Worm (Caenorhabditis elegans) whole organism, late embryonic: Measurements from ENCODE around the gene Y32F6A.4.

Experiments used
- ama-1 ChIP-seq: fragments of 150-350 bp; optimal IDR thresholded peaks from 2 replicates; lab custom pipeline; 2014
- elt-4 ChIP-seq: sonication (generic microtip); optimal IDR thresholded peaks from 2 replicates; lab custom pipeline; 2016; ENCODE audit warnings: missing genetic modification characterization, missing compliant biosample characterization
- hlh-13 ChIP-seq: fragments of 200-800 bp; sonication (Bioruptor generic); optimal IDR thresholded peaks from 2 replicates; lab custom pipeline; 2018; ENCODE audit warnings: mild to moderate bottlenecking, missing genetic modification characterization, missing compliant biosample characterization
- hlh-30 ChIP-seq: sonication (generic microtip); optimal IDR thresholded peaks from 2 replicates; lab custom pipeline; 2017; ENCODE audit warnings: antibody characterized with exemption, missing genetic modification characterization, missing compliant biosample characterization; ENCODE audit not compliant: insufficient read depth
- hlh-6 ChIP-seq: sonication (generic microtip); optimal IDR thresholded peaks from 2 replicates; lab custom pipeline; 2016; ENCODE audit warnings: missing genotype, missing genetic modification characterization, missing compliant biosample characterization
- hlh-8 ChIP-seq: sonication (generic microtip); optimal IDR thresholded peaks from 2 replicates; lab custom pipeline; 2016; ENCODE audit warnings: missing genotype, missing genetic modification characterization, missing compliant biosample characterization
- lin-11 ChIP-seq: fragments of 200-800 bp; sonication (Bioruptor generic); optimal IDR thresholded peaks from 2 replicates; lab custom pipeline; 2018; ENCODE audit warnings: mild to moderate bottlenecking, missing genetic modification characterization, missing compliant biosample characterization
- pqm-1 ChIP-seq: sonication (generic microtip); optimal IDR thresholded peaks from 2 replicates; lab custom pipeline; 2016; ENCODE audit warnings: missing genetic modification characterization, missing compliant biosample characterization
- unc-42 ChIP-seq: sonication (generic microtip); optimal IDR thresholded peaks from 2 replicates; lab custom pipeline; 2016; ENCODE audit warnings: missing genotype, missing genetic modification characterization, missing compliant biosample characterization
- ztf-16 ChIP-seq: sonication (generic microtip); optimal IDR thresholded peaks from 2 replicates; lab custom pipeline; 2017; ENCODE audit warnings: missing genetic modification characterization, missing compliant biosample characterization

- TF ChIP-seq unc-42 (tag; lab: Kevin White, UChicago), result no peak
- TF ChIP-seq hlh-8 (tag; lab: Kevin White, UChicago), result no peak
- TF ChIP-seq pqm-1 (tag; lab: Kevin White, UChicago), result no peak
- TF ChIP-seq ama-1 (lab: Kevin White, UChicago), result no peak
- TF ChIP-seq ztf-16 (tag; lab: Kevin White, UChicago), result no peak
- TF ChIP-seq elt-4, result no peak
- no peak for TF ChIP-seq lin-11 (tag; lab: Kevin White, UChicago)
- TF ChIP-seq hlh-13 (GFP tag; lab: Kevin White, UChicago), result no peak
- no peak for TF ChIP-seq hlh-30 (tag; lab: Kevin White, UChicago)
- TF ChIP-seq hlh-6, result no peak
These were observed 49.9 kb downstream of the Y32F6A.4 start, which contains the start of gene spe-10 for ce11 chrV:10383950-10384349.
